Worm (Caenorhabditis elegans): ENCODE data around the gene sorb-1.

sorb-1 gene

ce11 chrIV:13701472-13701871, 48.7 kb upstream of the sorb-1 start (continued):
- no peak for TF ChIP-seq Y75B8A.6 (GFP tag; IDR thresholded peaks at IDR 0.05)

- no peak for TF ChIP-seq R02D3.7 (tag; optimal IDR thresholded peaks at IDR 0.05)
- TF ChIP-seq zip-11 (GFP tag; IDR thresholded peaks at IDR 0.05) = no peak
- TF ChIP-seq ceh-20 (GFP tag; IDR thresholded peaks at IDR 0.05) = peak; percentile 11; the same call in 1 of the 2 replicates
- TF ChIP-seq D1046.2 (GFP tag; IDR thresholded peaks at IDR 0.05) = no peak
- TF ChIP-seq aha-1 (tag) = peak; percentile 51
- peak; percentile 11 for TF ChIP-seq ama-1 (optimal IDR thresholded peaks at IDR 0.05)
- peak in 1 of 2 experiments; percentile 96 for TF ChIP-seq unc-62 (GFP tag; optimal IDR thresholded peaks at IDR 0.05 in 1 of 2)
- TF ChIP-seq unc-62 (tag; optimal IDR thresholded peaks at IDR 0.05) = no peak
- peak; percentile 7 for TF ChIP-seq hlh-11 (tag; optimal IDR thresholded peaks at IDR 0.05)
- TF ChIP-seq dmd-6 (GFP tag; IDR thresholded peaks at IDR 0.05) = no peak
- no peak for TF ChIP-seq saeg-2 (GFP tag; IDR thresholded peaks at IDR 0.05)
These were observed 47.5 kb upstream of the sorb-1 start for ce11 chrIV:13702681-13703080.

ce11 chrIV:13703828-13704425, 46.2 kb upstream of the sorb-1 start, which contains the start of gene tlp-1:
Gene tlp-1 (minus strand): TSS chrIV:13704082.
- TF ChIP-seq ama-1 (optimal IDR thresholded peaks at IDR 0.05) (peak; percentile 76), Y75B8A.6 (GFP tag; IDR thresholded peaks at IDR 0.05) (no peak), dmd-6 (GFP tag; IDR thresholded peaks at IDR 0.05) (peak; percentile 26; the same call in 1 of the 2 replicates), lim-7 (GFP tag; IDR thresholded peaks at IDR 0.05) (no peak), mxl-3 (GFP tag; optimal IDR thresholded peaks at IDR 0.05) (peak; percentile 39), nhr-28 (tag; optimal IDR thresholded peaks at IDR 0.05) (peak; percentile 44), ceh-20 (GFP tag; IDR thresholded peaks at IDR 0.05) (peak; percentile 78), mep-1 (tag; optimal IDR thresholded peaks at IDR 0.05) (peak; percentile 20), attf-4 (tag; optimal IDR thresholded peaks at IDR 0.05) (no peak), unc-62 (GFP tag; optimal IDR thresholded peaks at IDR 0.05 in 1 of 2) (peak in 1 of 2 experiments; percentile 100), unc-62 (tag; optimal IDR thresholded peaks at IDR 0.05) (peak; percentile 46), nhr-42 (GFP tag; IDR thresholded peaks at IDR 0.05) (no peak), hlh-11 (tag; optimal IDR thresholded peaks at IDR 0.05) (peak; percentile 48), arid-1 (GFP tag; conservative IDR thresholded peaks at IDR 0.05) (no peak), nhr-25 (tag; optimal IDR thresholded peaks at IDR 0.05; ENCODE audit: borderline replicate concordance, insufficient read depth) (peak; percentile 60), lir-3 (tag; optimal IDR thresholded peaks at IDR 0.05) (no peak), nhr-6 (tag; optimal IDR thresholded peaks at IDR 0.05) (no peak), skn-1 (tag; optimal IDR thresholded peaks at IDR 0.05) (no peak), aha-1 (tag) (peak; percentile 97), tra-1 (GFP tag; IDR thresholded peaks at IDR 0.05) (0 out of 2 replicates have a peak, but pooled peaks have one; percentile 49), Y105C5A.15 (GFP tag; IDR thresholded peaks at IDR 0.05) (no peak), F10B5.3 (tag; optimal IDR thresholded peaks at IDR 0.05) (no peak), zag-1 (tag; optimal IDR thresholded peaks at IDR 0.05) (no peak), nhr-11 (tag; optimal IDR thresholded peaks at IDR 0.05) (no peak), mdl-1 (tag; optimal IDR thresholded peaks at IDR 0.05) (peak in 1 of 2 experiments; percentile 43), hlh-30 (tag; optimal IDR thresholded peaks at IDR 0.05; ENCODE audit: insufficient read depth) (peak; percentile 29), set-16 (GFP tag; IDR thresholded peaks at IDR 0.05) (no peak), fos-1 (tag; optimal IDR thresholded peaks at IDR 0.05) (no peak)

- TF ChIP-seq nhr-28 (tag; optimal IDR thresholded peaks at IDR 0.05) (peak; percentile 63), ceh-20 (GFP tag; IDR thresholded peaks at IDR 0.05) (peak; percentile 96), snpc-1.2 (GFP tag; IDR thresholded peaks at IDR 0.05) (peak; percentile 68; the same call in 1 of the 2 replicates), unc-62 (GFP tag; optimal IDR thresholded peaks at IDR 0.05 in 1 of 2) (peak in 1 of 2 experiments; percentile 74), unc-62 (tag; optimal IDR thresholded peaks at IDR 0.05) (no peak), tra-1 (GFP tag; IDR thresholded peaks at IDR 0.05) (peak; percentile 97), nhr-76 (tag; optimal IDR thresholded peaks at IDR 0.05) (no peak), php-3 (GFP tag; IDR thresholded peaks at IDR 0.05) (peak; percentile 100), zfp-3 (GFP tag; conservative IDR thresholded peaks at IDR 0.05) (0 out of 2 replicates have a peak, but pooled peaks have one; percentile 23), snpc-4 (tag; optimal IDR thresholded peaks at IDR 0.05) (no peak), daf-16 (GFP tag; optimal IDR thresholded peaks at IDR 0.05) (no peak), daf-16 (tag; optimal IDR thresholded peaks at IDR 0.05) (peak; percentile 76), attf-4 (tag; optimal IDR thresholded peaks at IDR 0.05) (no peak), dmd-8 (GFP tag; IDR thresholded peaks at IDR 0.05) (no peak), nhr-102 (tag; optimal IDR thresholded peaks at IDR 0.05) (peak; percentile 76), unc-39 (tag; optimal IDR thresholded peaks at IDR 0.05) (no peak), nhr-42 (GFP tag; IDR thresholded peaks at IDR 0.05) (no peak), Y5F2A.4 (GFP tag; optimal IDR thresholded peaks at IDR 0.05) (no peak), dve-1 (tag; optimal IDR thresholded peaks at IDR 0.05; ENCODE audit: insufficient read depth) (peak; percentile 81), mxl-3 (GFP tag; optimal IDR thresholded peaks at IDR 0.05) (peak; percentile 24), nhr-48 (tag; optimal IDR thresholded peaks at IDR 0.05) (peak; percentile 58)
These were observed 42.2 kb upstream of the sorb-1 start for ce11 chrIV:13707894-13708293.

Data from whole organism, L4 larva.